Fruit fly (Drosophila melanogaster): ENCODE results near the gene CG8034.

DNA sequence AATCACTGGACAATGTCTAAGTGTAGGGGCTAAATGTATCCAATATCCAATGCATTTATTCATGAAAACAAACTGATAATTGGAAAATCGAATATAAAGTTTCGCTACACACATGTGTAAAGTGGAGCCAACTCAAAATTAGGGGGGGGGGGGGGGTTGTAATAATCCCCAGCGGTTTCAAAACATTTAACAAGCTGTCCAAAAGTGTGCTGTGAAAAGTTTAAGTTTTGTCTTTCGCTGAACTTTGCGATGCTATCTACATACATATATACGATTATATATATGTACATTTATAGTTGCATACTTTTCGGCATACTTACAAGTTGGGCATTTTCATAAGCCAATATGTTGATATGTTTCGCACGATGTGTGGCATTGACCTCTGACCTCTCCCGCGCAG is 48.6 kb downstream of the CG8034 start:
- TF ChIP-seq HLH106 (tag; optimal IDR thresholded peaks at IDR 0.05) (no peak), Myc (optimal IDR thresholded peaks at IDR 0.05) (no peak)
